Fruit fly (Drosophila melanogaster): ENCODE measurements around the gene Rrp45.

DNA sequence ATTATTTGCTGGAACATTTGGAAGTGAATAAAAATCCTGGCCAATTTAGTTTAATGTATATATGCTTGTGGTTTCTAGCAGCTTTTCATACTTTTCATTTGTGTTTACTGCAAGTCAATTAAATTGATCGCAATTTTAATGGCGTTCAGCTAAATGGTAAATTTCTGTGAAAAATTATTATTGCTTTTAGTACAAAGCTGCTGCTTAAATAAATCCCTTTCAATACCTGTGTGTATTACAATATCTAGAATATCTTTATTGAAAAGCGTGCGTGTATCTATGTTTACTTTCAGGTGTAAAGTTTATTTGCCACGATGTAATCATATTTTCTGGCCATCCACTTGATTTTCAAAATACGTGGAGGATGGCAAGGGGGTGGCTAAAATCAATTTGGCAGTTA, 14.7 kb upstream of the Rrp45 start, which contains the start of gene ppk28:
- TF ChIP-seq psq (GFP tag; optimal IDR thresholded peaks at IDR 0.05) (no peak), fru (GFP tag; optimal IDR thresholded peaks at IDR 0.05) (no peak), Mio (GFP tag; optimal IDR thresholded peaks at IDR 0.05) (no peak), pan (optimal IDR thresholded peaks at IDR 0.05) (no peak), sage (GFP tag; optimal IDR thresholded peaks at IDR 0.05) (no peak), ey (GFP tag; optimal IDR thresholded peaks at IDR 0.05) (no peak), OdsH (GFP tag; optimal IDR thresholded peaks at IDR 0.05) (no peak), Sp1 (GFP tag; optimal IDR thresholded peaks at IDR 0.05) (no peak), Hr78 (GFP tag; optimal IDR thresholded peaks at IDR 0.05) (no peak), h (GFP tag; optimal IDR thresholded peaks at IDR 0.05) (no peak)
